Fruit fly (Drosophila melanogaster) whole organism, embryonic: ENCODE results near the gene CG7029.
A peak's percentile ranks its signal among the peaks of the same experiment; 100 is the strongest.

Experiments
- Asciz ChIP-seq: fragments of 200-800 bp; sonication (Bioruptor generic); optimal IDR thresholded peaks from 2 replicates; lab custom pipeline; 2017; ENCODE audit warnings: missing biosample characterization, mild to moderate bottlenecking, missing genetic modification characterization, missing genetic modification reagents
- Bdp1 ChIP-seq: fragments of 200-800 bp; sonication (Bioruptor generic); optimal IDR thresholded peaks from 3 replicates; lab custom pipeline; 2016; ENCODE audit warnings: missing biosample characterization, missing genetic modification characterization
- CG10321 ChIP-seq: fragments of 200-800 bp; sonication (Bioruptor generic); IDR thresholded peaks from 2 replicates; pipeline ENCODE4 v1.3.6; 2022; ENCODE audit warnings: missing biosample characterization, missing genetic modification characterization
- CG10462 ChIP-seq: fragments of 200-800 bp; sonication (Bioruptor generic); optimal IDR thresholded peaks from 2 replicates; lab custom pipeline; 2016; ENCODE audit warnings: missing biosample characterization, missing genetic modification characterization
- CG10565 ChIP-seq: fragments of 200-800 bp; sonication (Bioruptor generic); optimal IDR thresholded peaks from 3 replicates; lab custom pipeline; 2016; ENCODE audit warnings: missing biosample characterization, mild to moderate bottlenecking, missing genetic modification characterization
- CG11456 ChIP-seq: fragments of 200-800 bp; sonication (Bioruptor generic); IDR thresholded peaks from 3 replicates; pipeline ENCODE4 v1.3.6; 2022; ENCODE audit warnings: missing biosample characterization, missing genetic modification characterization
- CG11696 ChIP-seq: fragments of 200-800 bp; sonication (Bioruptor generic); IDR thresholded peaks from 2 replicates; pipeline ENCODE4 v1.3.6; 2022; ENCODE audit warnings: missing biosample characterization, missing genetic modification characterization
- CG12299 ChIP-seq: fragments of 200-800 bp; sonication (Bioruptor generic); optimal IDR thresholded peaks from 2 replicates; lab custom pipeline; 2018; ENCODE audit warnings: missing biosample characterization, mild to moderate bottlenecking, missing genetic modification characterization
- CG12942 ChIP-seq: fragments of 200-800 bp; sonication (Bioruptor generic); optimal IDR thresholded peaks from 3 replicates; lab custom pipeline; 2016; ENCODE audit warnings: missing biosample characterization, missing genetic modification characterization
- CG14050 ChIP-seq: fragments of 200-800 bp; sonication (Bioruptor generic); IDR thresholded peaks from 3 replicates; pipeline ENCODE4 v1.3.6; 2022; ENCODE audit warnings: missing biosample characterization, missing genetic modification characterization
- CG14667 ChIP-seq: fragments of 200-800 bp; sonication (Bioruptor generic); IDR thresholded peaks from 2 replicates; pipeline ENCODE4 v1.3.6; 2022; ENCODE audit warnings: missing biosample characterization, missing genetic modification characterization
- CG14710 ChIP-seq: fragments of 200-800 bp; sonication (Bioruptor generic); optimal IDR thresholded peaks from 3 replicates; lab custom pipeline; 2019; ENCODE audit warnings: missing biosample characterization, mild to moderate bottlenecking, missing genetic modification characterization, moderate library complexity
- CG15011 ChIP-seq: fragments of 200-800 bp; sonication (Bioruptor generic); optimal IDR thresholded peaks from 3 replicates; lab custom pipeline; 2018; ENCODE audit warnings: missing biosample characterization, mild to moderate bottlenecking, missing genetic modification characterization
- CG17912 ChIP-seq: fragments of 200-800 bp; sonication (Bioruptor generic); optimal IDR thresholded peaks from 2 replicates; lab custom pipeline; 2018; ENCODE audit warnings: missing biosample characterization, mild to moderate bottlenecking, missing genetic modification characterization
- CG18476 ChIP-seq: fragments of 200-800 bp; sonication (Bioruptor generic); optimal IDR thresholded peaks from 2 replicates; lab custom pipeline; 2016; ENCODE audit warnings: missing biosample characterization, mild to moderate bottlenecking, missing genetic modification characterization
- CG18764 ChIP-seq: fragments of 200-800 bp; sonication (Bioruptor generic); optimal IDR thresholded peaks from 3 replicates; lab custom pipeline; 2016; ENCODE audit warnings: missing biosample characterization, missing genetic modification characterization
- CG32532 ChIP-seq: fragments of 200-800 bp; sonication (Bioruptor generic); IDR thresholded peaks from 2 replicates; pipeline ENCODE4 v1.3.6; 2022; ENCODE audit warnings: missing biosample characterization, missing genetic modification characterization
- CG4854 ChIP-seq: fragments of 200-800 bp; sonication (Bioruptor generic); optimal IDR thresholded peaks from 2 replicates; lab custom pipeline; 2016; ENCODE audit warnings: missing biosample characterization, missing genetic modification characterization, inconsistent platforms
- CG7372 ChIP-seq: fragments of 200-800 bp; sonication (Bioruptor generic); IDR thresholded peaks from 2 replicates; pipeline ENCODE4 v1.3.6; 2022; ENCODE audit warnings: missing biosample characterization, missing genetic modification characterization
- CG8924 ChIP-seq: fragments of 200-800 bp; optimal IDR thresholded peaks from 3 replicates; lab custom pipeline; 2019; ENCODE audit warnings: missing biosample characterization, mild to moderate bottlenecking, missing genetic modification characterization, moderate library complexity
- CG8944 ChIP-seq: fragments of 200-800 bp; sonication (Bioruptor generic); optimal IDR thresholded peaks from 3 replicates; lab custom pipeline; 2016; ENCODE audit warnings: missing biosample characterization, missing genetic modification characterization
- CG9817 ChIP-seq: fragments of 200-800 bp; sonication (Bioruptor generic); optimal IDR thresholded peaks from 2 replicates; lab custom pipeline; 2018; ENCODE audit warnings: missing biosample characterization, mild to moderate bottlenecking, missing genetic modification characterization, moderate library complexity
- Dfd ChIP-seq, 2 experiments: fragments of >200 bp; optimal IDR thresholded peaks; 2 replicates each; lab custom pipeline; 2017; ENCODE audit warnings: missing biosample characterization in 2 of 2, missing genetic modification characterization in 2 of 2
- Doc2 ChIP-seq: fragments of 200-800 bp; sonication (Bioruptor generic); IDR thresholded peaks from 2 replicates; pipeline ENCODE4 v1.3.6; 2022; ENCODE audit warnings: missing biosample characterization, missing genetic modification characterization
- E2f2 ChIP-seq: fragments of 200-800 bp; sonication (Bioruptor generic); IDR thresholded peaks from 2 replicates; pipeline ENCODE4 v1.3.6; 2022; ENCODE audit warnings: missing biosample characterization, missing genetic modification characterization
- Ets65A ChIP-seq: fragments of 200-800 bp; sonication (Bioruptor generic); peaks from one replicate; lab custom pipeline; 2016; ENCODE audit warnings: missing biosample characterization, missing genetic modification characterization
- H15 ChIP-seq: fragments of 200-800 bp; sonication (Bioruptor generic); IDR thresholded peaks from 3 replicates; pipeline ENCODE4 v1.3.6; 2022; ENCODE audit warnings: missing biosample characterization, missing genetic modification characterization
- H2.0 ChIP-seq: fragments of 200-800 bp; sonication (Bioruptor generic); IDR thresholded peaks from 2 replicates; pipeline ENCODE4 v1.3.6; 2022; ENCODE audit warnings: missing biosample characterization, missing genetic modification characterization
- Hr39 ChIP-seq: fragments of >200 bp; optimal IDR thresholded peaks from 2 replicates; lab custom pipeline; 2017
- Lpt ChIP-seq: fragments of >200 bp; optimal IDR thresholded peaks from 2 replicates; lab custom pipeline; 2018; ENCODE audit warnings: missing biosample characterization, missing genetic modification characterization
- Mad ChIP-seq: fragments of 200-800 bp; sonication (Bioruptor generic); optimal IDR thresholded peaks from 2 replicates; lab custom pipeline; 2016; ENCODE audit warnings: missing biosample characterization, missing genetic modification characterization
- Rx ChIP-seq: fragments of 200-800 bp; sonication (Bioruptor generic); IDR thresholded peaks from 2 replicates; pipeline ENCODE4 v1.3.6; 2022; ENCODE audit warnings: missing biosample characterization, missing genetic modification characterization
- Xrp1 ChIP-seq: fragments of 200-800 bp; sonication (Bioruptor generic); IDR thresholded peaks from 2 replicates; pipeline ENCODE4 v1.3.6; 2022; ENCODE audit warnings: missing biosample characterization, missing genetic modification characterization
- aop ChIP-seq: fragments of 200-800 bp; sonication (Bioruptor generic); IDR thresholded peaks from 2 replicates; pipeline ENCODE4 v1.3.6; 2022; ENCODE audit warnings: missing biosample characterization, missing genetic modification characterization
- chif ChIP-seq, 2 experiments: fragments of 200-800 bp; sonication (Bioruptor generic); optimal IDR thresholded peaks; 3 replicates each; lab custom pipeline; 2016; ENCODE audit warnings: missing biosample characterization in 2 of 2, missing genetic modification characterization in 2 of 2
- chn ChIP-seq: fragments of 200-800 bp; sonication (Bioruptor generic); optimal IDR thresholded peaks from 2 replicates; lab custom pipeline; 2016; ENCODE audit warnings: missing biosample characterization, missing genetic modification characterization
- esg ChIP-seq: fragments of 200-800 bp; sonication (Bioruptor generic); conservative IDR thresholded peaks from 2 replicates; pipeline ENCODE4 v1.3.6; 2022; ENCODE audit warnings: missing biosample characterization, missing genetic modification characterization
- ewg ChIP-seq: fragments of 200-800 bp; sonication (Bioruptor generic); optimal IDR thresholded peaks from 3 replicates; lab custom pipeline; 2017; ENCODE audit warnings: mild to moderate bottlenecking, missing biosample characterization, missing genetic modification reagents, missing genetic modification characterization
- gem ChIP-seq: fragments of 200-800 bp; sonication (Bioruptor generic); optimal IDR thresholded peaks from 2 replicates; lab custom pipeline; 2019; ENCODE audit warnings: missing biosample characterization, mild to moderate bottlenecking, missing genetic modification characterization, moderate library complexity
- insv ChIP-seq, 2 experiments: fragments of 200-800 bp; sonication (Bioruptor generic); optimal IDR thresholded peaks; 3 replicates each; lab custom pipeline; 2016 to 2018; ENCODE audit warnings: missing biosample characterization in 2 of 2, missing genetic modification characterization in 2 of 2
- jing ChIP-seq: fragments of 200-800 bp; sonication (Bioruptor generic); optimal IDR thresholded peaks from 2 replicates; lab custom pipeline; 2018; ENCODE audit warnings: missing biosample characterization, mild to moderate bottlenecking, missing genetic modification characterization
- lov ChIP-seq, 2 experiments: fragments of 200-800 bp in 1 of 2; fragments of >200 bp in 1 of 2; sonication (Bioruptor generic) in 1 of 2; IDR thresholded peaks in 1 of 2; optimal IDR thresholded peaks in 1 of 2; 2 replicates in 1 of 2; 3 replicates in 1 of 2; pipeline versions ENCODE4 v1.3.6 to Lab custom; 2017 to 2022; ENCODE audit warnings: missing biosample characterization in 1 of 2, missing genetic modification characterization in 1 of 2
- nom ChIP-seq: fragments of 200-800 bp; sonication (Bioruptor generic); optimal IDR thresholded peaks from 2 replicates; lab custom pipeline; 2017; ENCODE audit warnings: missing biosample characterization, missing genetic modification characterization, mild to moderate bottlenecking, moderate library complexity, missing genetic modification reagents
- pros ChIP-seq: fragments of 200-800 bp; sonication (Bioruptor generic); optimal IDR thresholded peaks from 3 replicates; lab custom pipeline; 2019; ENCODE audit warnings: missing biosample characterization, mild to moderate bottlenecking, missing genetic modification characterization, moderate library complexity
- seq ChIP-seq: fragments of 200-800 bp; sonication (Bioruptor generic); IDR thresholded peaks from 2 replicates; pipeline ENCODE4 v1.3.6; 2022; ENCODE audit warnings: missing biosample characterization, missing genetic modification characterization
- sim ChIP-seq: fragments of 200-800 bp; sonication (Bioruptor generic); IDR thresholded peaks from 2 replicates; pipeline ENCODE4 v1.3.6; 2022; ENCODE audit warnings: missing biosample characterization, missing genetic modification characterization
- sob ChIP-seq: fragments of 200-800 bp; sonication (Bioruptor generic); IDR thresholded peaks from 2 replicates; pipeline ENCODE4 v1.3.6; 2022; ENCODE audit warnings: missing biosample characterization, missing genetic modification characterization
- tll ChIP-seq, 2 experiments: fragments of 200-800 bp in 1 of 2; fragments of >200 bp in 1 of 2; sonication (Bioruptor generic) in 1 of 2; optimal IDR thresholded peaks; 2 replicates each; lab custom pipeline; 2017 to 2019; ENCODE audit warnings: missing biosample characterization in 2 of 2, missing genetic modification characterization in 2 of 2, mild to moderate bottlenecking in 1 of 2, moderate library complexity in 1 of 2
- trh ChIP-seq: fragments of 200-800 bp; sonication (Bioruptor generic); optimal IDR thresholded peaks from 2 replicates; lab custom pipeline; 2016; ENCODE audit warnings: missing biosample characterization, missing genetic modification characterization
- yki ChIP-seq: fragments of >200 bp; optimal IDR thresholded peaks from 3 replicates; lab custom pipeline; 2018

The CG7029 gene

DNA sequence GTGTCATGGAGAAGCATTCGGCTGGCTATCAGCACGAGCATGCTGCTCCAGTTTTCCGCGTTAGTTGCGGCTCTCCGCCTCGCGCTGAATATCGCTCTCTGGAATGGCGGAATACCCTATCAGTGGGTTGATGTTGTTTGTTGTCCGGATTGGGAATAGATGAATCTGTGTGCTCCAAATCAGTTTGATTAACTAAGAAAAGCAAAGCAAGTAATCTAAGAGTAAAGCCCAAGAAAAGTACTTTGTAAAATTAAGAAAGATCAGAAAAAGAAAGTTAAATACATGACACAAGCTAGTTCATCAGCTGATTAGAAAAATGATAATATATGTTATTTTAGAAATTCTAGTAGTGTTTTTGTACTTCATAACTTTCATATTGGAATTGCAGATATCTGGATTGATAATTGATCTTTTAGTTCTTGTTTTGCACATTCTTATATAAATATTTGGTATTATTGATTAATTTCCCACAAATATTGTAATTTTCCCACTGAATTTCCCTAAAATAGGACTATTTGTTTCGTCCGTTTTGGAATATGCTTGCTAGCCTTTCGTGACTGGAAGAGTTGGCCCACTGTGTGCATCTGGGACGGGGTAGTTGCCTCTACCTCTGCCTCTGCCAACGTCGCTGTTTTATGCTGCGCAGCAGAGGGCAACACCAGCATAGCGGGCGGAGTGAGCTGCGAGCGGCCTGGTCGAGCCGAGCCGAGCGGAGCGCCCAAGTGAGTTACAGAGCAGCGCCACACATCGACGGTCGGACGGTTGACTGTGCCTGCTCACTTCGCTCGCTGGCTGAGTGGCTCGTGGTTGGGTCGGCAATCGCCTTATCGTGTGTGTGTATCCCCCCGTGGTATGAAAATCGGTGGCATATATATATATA, 3.4 kb downstream of the CG7029 start (continued):
- TF ChIP-seq chn (GFP tag; lab: Kevin White, UChicago) = no peak
- peak; percentile 75 for TF ChIP-seq CG32532 (GFP tag; lab: Robert Waterston, UW)
- peak; percentile 40 for TF ChIP-seq CG14710 (tag; lab: Kevin White, UChicago)
- no peak for TF ChIP-seq CG17912 (GFP tag; lab: Kevin White, UChicago)
- TF ChIP-seq CG18476 = peak; percentile 46
- no peak for TF ChIP-seq yki (lab: Kevin White, UChicago)
- TF ChIP-seq jing (GFP tag; lab: Kevin White, UChicago) = peak; percentile 31
- no peak for TF ChIP-seq Bdp1 (GFP tag; lab: Kevin White, UChicago)
- no peak for TF ChIP-seq CG10462 (GFP tag; lab: Kevin White, UChicago)
- no peak for TF ChIP-seq seq
- no peak for TF ChIP-seq tll (GFP tag; optimal IDR thresholded peaks at IDR 0.05; lab: Kevin White, UChicago)
- TF ChIP-seq H2.0 (GFP tag; lab: Robert Waterston, UW) = peak; percentile 58
- no peak for TF ChIP-seq CG18764
- peak; percentile 57 for TF ChIP-seq CG8924 (tag; lab: Kevin White, UChicago)
- peak; percentile 27 for TF ChIP-seq CG7372
- TF ChIP-seq CG9817 (tag; lab: Kevin White, UChicago) = peak; percentile 41
- no peak for TF ChIP-seq CG4854 (GFP tag; lab: Kevin White, UChicago)
- peak; percentile 57 for TF ChIP-seq Rx (GFP tag; lab: Robert Waterston, UW)
- peak; percentile 39; the same call in 1 of the 2 replicates for TF ChIP-seq Xrp1 (GFP tag; lab: Robert Waterston, UW)
- TF ChIP-seq sob (GFP tag; lab: Robert Waterston, UW) = peak; percentile 56
- no peak for TF ChIP-seq insv (GFP tag; optimal IDR thresholded peaks at IDR 0.05; lab: Kevin White, UChicago)
- TF ChIP-seq Asciz (GFP tag; lab: Kevin White, UChicago) = peak; percentile 60
- TF ChIP-seq CG12942 (GFP tag; lab: Kevin White, UChicago) = peak; percentile 23
- TF ChIP-seq CG14667 (GFP tag; lab: Robert Waterston, UW) = no peak; the same call in none of the 2 replicates
- no peak; the same call in 1 of the 2 replicates for TF ChIP-seq sim (GFP tag; lab: Robert Waterston, UW)
- no peak; the same call in 1 of the 2 replicates for TF ChIP-seq E2f2 (GFP tag; lab: Robert Waterston, UW)
- TF ChIP-seq Hr39 (lab: Kevin White, UChicago) = no peak
- TF ChIP-seq gem = peak; percentile 82
- TF ChIP-seq esg (GFP tag; lab: Robert Waterston, UW) = peak; percentile 42
- TF ChIP-seq CG15011 (GFP tag; lab: Kevin White, UChicago) = peak; percentile 45
- no peak for TF ChIP-seq CG10565 (GFP tag; lab: Kevin White, UChicago)
- peak; percentile 36; the same call in 2 of the 3 replicates for TF ChIP-seq CG14050
- no peak for TF ChIP-seq CG11696 (GFP tag; lab: Robert Waterston, UW)
- TF ChIP-seq Ets65A (GFP tag; lab: Kevin White, UChicago) = peak; percentile 90
- TF ChIP-seq Mad (GFP tag; lab: Kevin White, UChicago) = peak; percentile 23
- TF ChIP-seq CG12299 (tag; lab: Kevin White, UChicago) = no peak
- peak; percentile 33; the same call in 1 of the 3 replicates for TF ChIP-seq H15
- no peak for TF ChIP-seq lov (optimal IDR thresholded peaks at IDR 0.05; lab: Kevin White, UChicago)
- 0 out of 3 replicates have a peak, but pooled peaks have one; percentile 55 for TF ChIP-seq lov (GFP tag; IDR thresholded peaks at IDR 0.05; lab: Robert Waterston, UW)
- no peak for TF ChIP-seq Doc2 (GFP tag; lab: Robert Waterston, UW)
- TF ChIP-seq nom (GFP tag; lab: Kevin White, UChicago) = no peak
- no peak for TF ChIP-seq CG10321 (GFP tag; lab: Robert Waterston, UW)
- TF ChIP-seq CG8944 (GFP tag; lab: Kevin White, UChicago) = peak; percentile 58
- no peak for TF ChIP-seq aop (GFP tag; lab: Robert Waterston, UW)
- TF ChIP-seq chif (GFP tag; optimal IDR thresholded peaks at IDR 0.05; lab: Kevin White, UChicago) = peak in 1 of 2 experiments; percentile 40
- peak in 1 of 2 experiments; percentile 78 for TF ChIP-seq Dfd (GFP tag; optimal IDR thresholded peaks at IDR 0.05; lab: Kevin White, UChicago)
- TF ChIP-seq Lpt = no peak
- TF ChIP-seq ewg (GFP tag; lab: Kevin White, UChicago) = peak; percentile 23
- TF ChIP-seq trh (GFP tag; lab: Kevin White, UChicago) = peak; percentile 11
- TF ChIP-seq pros (GFP tag; lab: Kevin White, UChicago) = no peak
- TF ChIP-seq CG11456 (GFP tag; lab: Robert Waterston, UW) = peak; percentile 77
